Worm (Caenorhabditis elegans) whole organism, L3 larva: ENCODE data around the gene F33G12.7.

ENCODE experiments used
- R02D3.7 ChIP-seq: fragments of 150-350 bp; optimal IDR thresholded peaks from 2 replicates; lab custom pipeline; 2014; ENCODE audit warnings: missing biosample characterization, missing genetic modification characterization
- aly-2 ChIP-seq: fragments of 150-350 bp; optimal IDR thresholded peaks from 2 replicates; lab custom pipeline; 2014; ENCODE audit warnings: missing biosample characterization, missing genetic modification characterization
- ceh-16 ChIP-seq: sonication (generic microtip); optimal IDR thresholded peaks from 2 replicates; lab custom pipeline; 2017; ENCODE audit warnings: missing biosample characterization, missing genetic modification characterization
- ceh-28 ChIP-seq: fragments of 150-350 bp; optimal IDR thresholded peaks from 2 replicates; lab custom pipeline; 2014; ENCODE audit warnings: missing biosample characterization, missing genetic modification reagents, missing genetic modification characterization
- ceh-82 ChIP-seq: fragments of 150-350 bp; optimal IDR thresholded peaks from 2 replicates; lab custom pipeline; 2014; ENCODE audit warnings: missing biosample characterization, missing genetic modification characterization
- ceh-9 ChIP-seq: sonication (generic microtip); optimal IDR thresholded peaks from 2 replicates; lab custom pipeline; 2018; ENCODE audit warnings: missing biosample characterization, missing genetic modification characterization
- egl-27 ChIP-seq: sonication (generic microtip); optimal IDR thresholded peaks from 4 replicates; lab custom pipeline; 2017; ENCODE audit warnings: missing biosample characterization, missing genetic modification reagents, missing genetic modification characterization
- egl-5 ChIP-seq: fragments of 150-350 bp; optimal IDR thresholded peaks from 2 replicates; lab custom pipeline; 2017; ENCODE audit warnings: missing biosample characterization, missing genetic modification reagents, missing genetic modification characterization, inconsistent platforms
- elt-1 ChIP-seq: fragments of 150-350 bp; optimal IDR thresholded peaks from 2 replicates; lab custom pipeline; 2014; ENCODE audit warnings: missing biosample characterization, missing genetic modification characterization
- elt-2 ChIP-seq: sonication (generic microtip); optimal IDR thresholded peaks from 2 replicates; lab custom pipeline; 2016; ENCODE audit warnings: missing genetic modification reagents, mild to moderate bottlenecking, missing genetic modification characterization, missing compliant biosample characterization
- eor-1 ChIP-seq, 2 experiments: fragments of 150-350 bp; optimal IDR thresholded peaks; 2 replicates each; lab custom pipeline; 2014 to 2018; ENCODE audit warnings: missing biosample characterization in 2 of 2, missing genetic modification characterization in 2 of 2
- fos-1 ChIP-seq: fragments of 150-350 bp; optimal IDR thresholded peaks from 2 replicates; lab custom pipeline; 2014; ENCODE audit warnings: missing biosample characterization, missing genetic modification characterization
- hmg-11 ChIP-seq: sonication (generic microtip); optimal IDR thresholded peaks from 2 replicates; lab custom pipeline; 2016; ENCODE audit warnings: missing genetic modification characterization, missing compliant biosample characterization
- jun-1 ChIP-seq: fragments of 150-350 bp; optimal IDR thresholded peaks from 2 replicates; lab custom pipeline; 2014; ENCODE audit warnings: missing biosample characterization, missing genetic modification reagents, missing genetic modification characterization
- lin-15B ChIP-seq: fragments of 150-350 bp; optimal IDR thresholded peaks from 2 replicates; lab custom pipeline; 2014; ENCODE audit warnings: missing biosample characterization, missing genetic modification characterization
- lin-39 ChIP-seq: fragments of 150-350 bp; optimal IDR thresholded peaks from 2 replicates; lab custom pipeline; 2018; ENCODE audit warnings: missing biosample characterization, missing genetic modification reagents, missing genetic modification characterization
- lsy-12 ChIP-seq: sonication (generic microtip); optimal IDR thresholded peaks from 2 replicates; lab custom pipeline; 2016; ENCODE audit warnings: mild to moderate bottlenecking, missing genetic modification characterization, missing compliant biosample characterization
- mdl-1 ChIP-seq: fragments of 150-350 bp; optimal IDR thresholded peaks from 2 replicates; lab custom pipeline; 2014; ENCODE audit warnings: missing biosample characterization, missing genetic modification characterization
- nfya-1 ChIP-seq: sonication (generic microtip); optimal IDR thresholded peaks from 2 replicates; lab custom pipeline; 2017; ENCODE audit warnings: missing genetic modification characterization, mild to moderate bottlenecking, missing compliant biosample characterization, antibody characterized with exemption, moderate library complexity; ENCODE audit not compliant: insufficient read depth
- nhr-11 ChIP-seq: fragments of 150-350 bp; optimal IDR thresholded peaks from 2 replicates; lab custom pipeline; 2014; ENCODE audit warnings: missing biosample characterization, missing genetic modification characterization
- nhr-12 ChIP-seq: fragments of 150-350 bp; optimal IDR thresholded peaks from 2 replicates; lab custom pipeline; 2014; ENCODE audit warnings: missing biosample characterization, missing genetic modification characterization
- nhr-23 ChIP-seq: fragments of 150-350 bp; optimal IDR thresholded peaks from 2 replicates; lab custom pipeline; 2014; ENCODE audit warnings: missing biosample characterization, missing genetic modification reagents, missing genetic modification characterization
- nhr-237 ChIP-seq: fragments of 150-350 bp; optimal IDR thresholded peaks from 2 replicates; lab custom pipeline; 2014; ENCODE audit warnings: missing biosample characterization, missing genetic modification characterization
- nhr-25 ChIP-seq: sonication (generic microtip); optimal IDR thresholded peaks from 2 replicates; lab custom pipeline; 2017; ENCODE audit warnings: missing biosample characterization, missing genetic modification characterization
- nhr-43 ChIP-seq: sonication (generic microtip); optimal IDR thresholded peaks from 2 replicates; lab custom pipeline; 2016; ENCODE audit warnings: mild to moderate bottlenecking, missing genetic modification characterization, missing compliant biosample characterization; ENCODE audit not compliant: poor library complexity, severe bottlenecking
- nhr-67 ChIP-seq: fragments of 150-350 bp; optimal IDR thresholded peaks from 2 replicates; lab custom pipeline; 2014; ENCODE audit warnings: missing biosample characterization, missing genetic modification characterization
- nhr-76 ChIP-seq: fragments of 150-350 bp; sonication (generic microtip); optimal IDR thresholded peaks from 5 replicates; lab custom pipeline; 2014; ENCODE audit warnings: missing biosample characterization, missing genetic modification characterization
- nhr-77 ChIP-seq: fragments of 150-350 bp; optimal IDR thresholded peaks from 2 replicates; lab custom pipeline; 2014; ENCODE audit warnings: missing biosample characterization, missing genetic modification characterization
- pha-4 ChIP-seq: fragments of 150-350 bp; optimal IDR thresholded peaks from 2 replicates; lab custom pipeline; 2014; ENCODE audit warnings: missing biosample characterization, missing genetic modification reagents, missing genetic modification characterization
- pqm-1 ChIP-seq: fragments of 150-350 bp; optimal IDR thresholded peaks from 2 replicates; lab custom pipeline; 2017; ENCODE audit warnings: missing biosample characterization, missing genetic modification characterization, inconsistent platforms
- sea-2 ChIP-seq: fragments of 150-350 bp; sonication (generic microtip); optimal IDR thresholded peaks from 4 replicates; lab custom pipeline; 2014; ENCODE audit warnings: missing biosample characterization, missing genetic modification reagents, missing genetic modification characterization
- skn-1 ChIP-seq: fragments of 150-350 bp; optimal IDR thresholded peaks from 2 replicates; lab custom pipeline; 2014; ENCODE audit warnings: missing biosample characterization, missing genetic modification characterization
- snpc-4 ChIP-seq: fragments of 150-350 bp; optimal IDR thresholded peaks from 2 replicates; lab custom pipeline; 2014; ENCODE audit warnings: missing biosample characterization, missing genetic modification characterization
- unc-39 ChIP-seq: sonication (generic microtip); optimal IDR thresholded peaks from 4 replicates; lab custom pipeline; 2017; ENCODE audit warnings: missing biosample characterization, missing genetic modification characterization
- unc-62 ChIP-seq: fragments of 150-350 bp; sonication (generic microtip); optimal IDR thresholded peaks from 4 replicates; lab custom pipeline; 2014; ENCODE audit warnings: missing biosample characterization, missing genetic modification reagents, missing genetic modification characterization
- zag-1 ChIP-seq: fragments of 150-350 bp; optimal IDR thresholded peaks from 2 replicates; lab custom pipeline; 2014; ENCODE audit warnings: missing biosample characterization, missing genetic modification characterization
- ztf-11 ChIP-seq: fragments of 150-350 bp; optimal IDR thresholded peaks from 2 replicates; lab custom pipeline; 2014; ENCODE audit warnings: missing biosample characterization, missing genetic modification characterization

The F33G12.7 gene

DNA sequence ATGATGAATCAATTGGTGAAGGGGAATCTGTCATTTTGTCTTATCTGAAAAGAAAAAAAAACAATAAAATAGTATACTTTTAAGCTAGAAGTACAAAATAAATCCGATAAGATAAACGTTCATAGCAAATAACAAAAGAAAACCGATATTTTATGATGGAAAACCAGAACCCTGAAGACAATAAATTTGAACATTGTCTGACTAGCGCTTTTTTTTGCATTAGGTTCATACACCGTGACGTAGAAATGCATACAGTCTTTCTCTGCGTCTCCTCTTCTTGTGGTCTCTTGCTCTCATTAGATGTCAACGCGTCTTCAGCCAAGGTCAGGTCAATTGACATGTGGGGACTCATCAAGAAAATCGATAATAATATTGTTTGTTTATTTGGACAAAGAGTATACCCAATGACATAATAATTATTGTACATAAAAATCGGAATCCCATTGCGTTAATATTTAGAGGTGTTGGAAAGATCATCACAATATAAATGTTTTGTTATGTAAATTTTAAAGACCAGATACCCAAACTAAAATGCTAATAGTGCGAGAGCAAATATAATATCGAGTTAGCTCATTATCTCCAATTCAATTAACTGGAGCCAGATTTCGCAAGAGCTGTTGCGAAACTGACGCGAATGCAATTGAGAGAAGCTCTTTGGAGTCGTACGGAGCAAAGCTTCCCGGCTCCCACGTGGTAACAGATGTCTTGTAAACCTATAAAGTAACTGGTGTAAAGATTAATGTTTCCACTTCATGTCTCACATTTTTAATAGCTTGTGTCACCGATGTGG lies 40.8 kb upstream of the F33G12.7 start, which contains the start of gene dsh-2:
dsh-2 (minus strand) TSS at position 51 of the 790 bp plus-strand sequence.
- peak; percentile 11 for TF ChIP-seq egl-27 (tag; lab: Kevin White, UChicago)
- peak; percentile 53 for TF ChIP-seq lin-15B
- TF ChIP-seq egl-5 (tag; lab: Kevin White, UChicago) = no peak
- TF ChIP-seq zag-1 (tag; lab: Kevin White, UChicago) = no peak
- peak; percentile 86 for TF ChIP-seq pha-4 (tag; lab: Kevin White, UChicago)
- TF ChIP-seq aly-2 (tag; lab: Kevin White, UChicago) = peak; percentile 26
- TF ChIP-seq unc-62 (GFP tag; lab: Kevin White, UChicago) = no peak
- peak; percentile 42 for TF ChIP-seq hmg-11
- TF ChIP-seq ceh-28 (tag; lab: Kevin White, UChicago) = peak; percentile 72
- peak; percentile 49 for TF ChIP-seq pqm-1 (tag; lab: Kevin White, UChicago)
- peak; percentile 31 for TF ChIP-seq snpc-4 (tag; lab: Kevin White, UChicago)
- TF ChIP-seq nhr-43 = peak; percentile 37
- TF ChIP-seq nhr-25 (tag; lab: Kevin White, UChicago) = peak; percentile 98
- TF ChIP-seq unc-39 = no peak
- no peak for TF ChIP-seq nhr-237 (tag; lab: Kevin White, UChicago)
- peak; percentile 84 for TF ChIP-seq elt-2 (tag; lab: Kevin White, UChicago)
- peak; percentile 65 for TF ChIP-seq nfya-1
- TF ChIP-seq nhr-77 = no peak
- TF ChIP-seq nhr-23 (tag; lab: Kevin White, UChicago) = peak; percentile 94
- TF ChIP-seq, all 47 proteins: peak for 13

DNA sequence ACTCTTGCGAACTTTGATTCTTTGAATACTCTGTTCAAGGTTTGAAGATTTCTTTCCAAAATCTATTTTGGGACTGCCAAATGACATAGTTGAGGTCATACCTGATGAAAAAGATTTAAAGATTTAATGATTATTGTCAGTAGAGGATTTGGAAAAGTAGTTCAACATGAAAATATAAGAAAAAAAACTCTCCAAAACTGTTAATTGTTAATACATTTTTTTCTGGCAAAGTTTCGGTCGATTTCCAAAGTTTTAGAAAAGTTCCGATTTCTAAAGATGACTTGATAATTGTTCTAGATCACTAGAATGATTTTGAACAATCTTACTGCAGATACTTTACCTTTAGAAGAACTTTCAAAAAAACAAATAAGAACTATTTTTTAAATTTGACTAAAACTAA lies 30.8 kb upstream of the F33G12.7 start, which contains the start of gene C27A2.7:
C27A2.7 (minus strand) TSS at position 101 of the 400 bp plus-strand sequence.
- TF ChIP-seq nhr-23 (tag; lab: Kevin White, UChicago) = no peak
- TF ChIP-seq pqm-1 (tag; lab: Kevin White, UChicago) = no peak
- no peak for TF ChIP-seq R02D3.7 (tag; lab: Kevin White, UChicago)
- no peak for TF ChIP-seq unc-39
- no peak for TF ChIP-seq nfya-1
- TF ChIP-seq ceh-28 (tag; lab: Kevin White, UChicago) = no peak
- no peak for TF ChIP-seq fos-1 (tag; lab: Kevin White, UChicago)
- TF ChIP-seq aly-2 (tag; lab: Kevin White, UChicago) = no peak
- no peak for TF ChIP-seq nhr-76 (tag; lab: Kevin White, UChicago)
- no peak for TF ChIP-seq nhr-237 (tag; lab: Kevin White, UChicago)
- no peak for TF ChIP-seq skn-1 (tag; lab: Kevin White, UChicago)
- TF ChIP-seq elt-1 (tag; lab: Kevin White, UChicago) = no peak
- TF ChIP-seq lsy-12 = no peak
- TF ChIP-seq jun-1 = no peak
- no peak for TF ChIP-seq nhr-25 (tag; lab: Kevin White, UChicago)
- TF ChIP-seq nhr-43 = no peak
- no peak for TF ChIP-seq ceh-16 (tag; lab: Kevin White, UChicago)
- TF ChIP-seq lin-15B = no peak

- no peak for TF ChIP-seq nhr-23 (tag; lab: Kevin White, UChicago)
- no peak for TF ChIP-seq R02D3.7 (tag; lab: Kevin White, UChicago)
- TF ChIP-seq ceh-9 (tag; lab: Kevin White, UChicago) = no peak
- no peak for TF ChIP-seq lin-39 (tag; lab: Kevin White, UChicago)
- TF ChIP-seq nhr-67 (tag; lab: Kevin White, UChicago) = no peak
- no peak for TF ChIP-seq ceh-82 (tag; lab: Kevin White, UChicago)
- no peak for TF ChIP-seq snpc-4 (tag; lab: Kevin White, UChicago)
- no peak for TF ChIP-seq mdl-1 (tag; lab: Kevin White, UChicago)
- TF ChIP-seq nhr-43 = no peak
- no peak for TF ChIP-seq zag-1 (tag; lab: Kevin White, UChicago)
- TF ChIP-seq lin-15B = no peak
- no peak for TF ChIP-seq ztf-11
- TF ChIP-seq egl-5 (tag; lab: Kevin White, UChicago) = no peak
- no peak for TF ChIP-seq sea-2 (GFP tag; lab: Kevin White, UChicago)
- no peak for TF ChIP-seq nhr-11 (tag; lab: Kevin White, UChicago)
- TF ChIP-seq nhr-12 = no peak
- TF ChIP-seq eor-1 (tag; optimal IDR thresholded peaks at IDR 0.05; lab: Kevin White, UChicago) = no peak
- no peak for TF ChIP-seq fos-1 (tag; lab: Kevin White, UChicago)
Measured at ce11 chrII:5069525-5069924, 29.0 kb upstream of the F33G12.7 start, which contains the start of gene idpb-2. Gene idpb-2 (minus strand): TSS chrII:5069625.
